Worm (Caenorhabditis elegans): ENCODE data around the gene F25D1.8.

DNA sequence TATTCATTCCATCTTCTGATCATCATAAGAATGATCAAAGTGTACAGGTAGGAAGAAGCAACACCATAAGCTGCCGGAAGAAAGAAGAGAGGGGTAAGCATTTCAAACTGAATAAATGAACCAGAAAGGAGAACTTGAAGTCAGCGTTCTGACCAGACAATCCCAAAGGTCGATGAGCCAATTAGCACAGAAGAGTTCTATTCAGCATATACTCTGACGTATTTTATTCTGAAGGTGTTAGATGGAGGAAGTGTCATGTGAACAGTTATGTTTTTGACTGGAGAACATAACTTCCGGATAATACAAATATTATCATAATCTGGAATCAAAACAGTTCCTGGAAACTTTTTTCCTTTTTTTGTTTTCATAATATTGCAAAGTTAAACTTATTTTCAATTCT, 49.5 kb downstream of the F25D1.8 start, which contains the start of gene srg-32:
- TF ChIP-seq pqm-1 (tag; optimal IDR thresholded peaks at IDR 0.05), result no peak
- TF ChIP-seq cey-2 (tag; optimal IDR thresholded peaks at IDR 0.05; ENCODE audit: borderline replicate concordance, insufficient read depth), result no peak
- TF ChIP-seq ceh-28 (tag; optimal IDR thresholded peaks at IDR 0.05), result no peak
- TF ChIP-seq nhr-76 (tag; optimal IDR thresholded peaks at IDR 0.05), result no peak

All from whole organism, L4 larva.